ENCODE assay signal across 2 fruit fly cellular contexts in the genomic region with DNA sequence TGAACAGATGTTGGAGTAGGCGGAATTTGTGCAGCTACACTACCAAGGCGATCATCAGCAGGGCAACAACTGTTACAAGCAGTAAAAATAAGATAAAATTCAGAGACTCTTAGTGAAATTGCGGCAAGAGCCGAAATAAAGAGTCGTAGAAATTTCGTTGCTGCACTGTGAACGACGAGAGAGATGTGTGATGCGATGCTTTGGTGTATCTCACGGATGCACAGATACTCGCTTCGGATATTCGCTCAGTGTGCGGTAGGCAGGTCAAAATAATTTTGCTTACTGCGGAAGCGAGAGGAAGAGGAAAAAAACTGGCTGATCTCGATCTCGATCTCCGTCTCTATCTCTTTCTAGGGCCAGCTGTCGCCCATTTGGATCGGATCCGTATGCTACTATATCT.
TF ChIP-seq lines count a peak whose summit lies in the region.

No protein-coding gene starts in this region.

- TF ChIP-seq CTCF in whole organism, embryonic (GFP tag; optimal IDR thresholded peaks at IDR 0.05; lab: Kevin White, UChicago), result no peak

TF ChIP-seq in whole organism, embryonic, 481 proteins besides CTCF, POLR2A, EP300 and RAD21:
- TF ChIP-seq dimm (GFP tag; IDR thresholded peaks at IDR 0.05; lab: Robert Waterston, UW) (no peak), Dip2 (GFP tag; IDR thresholded peaks at IDR 0.05; lab: Robert Waterston, UW) (no peak), prd (optimal IDR thresholded peaks at IDR 0.05; lab: Kevin White, UChicago) (no peak), prd (GFP tag; IDR thresholded peaks at IDR 0.05; lab: Robert Waterston, UW) (peak; percentile 27; the same call in 1 of the 3 replicates), CG2199 (GFP tag; IDR thresholded peaks at IDR 0.05; lab: Robert Waterston, UW) (0 out of 3 replicates have a peak, but pooled peaks have one; percentile 38), schlank (tag; optimal IDR thresholded peaks at IDR 0.05; lab: Kevin White, UChicago) (no peak), zf30C (GFP tag; optimal IDR thresholded peaks at IDR 0.05; lab: Kevin White, UChicago) (peak; percentile 92), Xrp1 (GFP tag; IDR thresholded peaks at IDR 0.05; lab: Robert Waterston, UW) (0 out of 2 replicates have a peak, but pooled peaks have one; percentile 13), ems (GFP tag; optimal IDR thresholded peaks at IDR 0.05; lab: Kevin White, UChicago) (no peak), Ptx1 (GFP tag; IDR thresholded peaks at IDR 0.05; lab: Robert Waterston, UW) (0 out of 2 replicates have a peak, but pooled peaks have one; percentile 14), CG32772 (GFP tag; IDR thresholded peaks at IDR 0.05; lab: Robert Waterston, UW) (no peak), CG34422 (GFP tag; IDR thresholded peaks at IDR 0.05; lab: Robert Waterston, UW) (no peak), ci (GFP tag; IDR thresholded peaks at IDR 0.05; lab: Robert Waterston, UW) (peak; percentile 30; the same call in 1 of the 3 replicates), CG4820 (GFP tag; optimal IDR thresholded peaks at IDR 0.05; lab: Kevin White, UChicago) (no peak), grn (GFP tag; optimal IDR thresholded peaks at IDR 0.05; lab: Kevin White, UChicago) (peak; percentile 25), hb (GFP tag; IDR thresholded peaks at IDR 0.05; lab: Robert Waterston, UW; ENCODE audit: partially characterized antibody) (no peak), zfh1 (GFP tag; IDR thresholded peaks at IDR 0.05; lab: Robert Waterston, UW) (0 out of 3 replicates have a peak, but pooled peaks have one; percentile 6), Hr3 (GFP tag; optimal IDR thresholded peaks at IDR 0.05; lab: Kevin White, UChicago) (no peak), CG5180 (GFP tag; optimal IDR thresholded peaks at IDR 0.05; lab: Kevin White, UChicago) (no peak), run (tag; optimal IDR thresholded peaks at IDR 0.05; lab: Kevin White, UChicago) (no peak), D (optimal IDR thresholded peaks at IDR 0.05; lab: Kevin White, UChicago) (no peak), D (GFP tag; optimal IDR thresholded peaks at IDR 0.05; lab: Kevin White, UChicago) (no peak), row (GFP tag; IDR thresholded peaks at IDR 0.05; lab: Robert Waterston, UW) (0 out of 3 replicates have a peak, but pooled peaks have one; percentile 28), vvl (GFP tag; IDR thresholded peaks at IDR 0.05; lab: Robert Waterston, UW) (0 out of 2 replicates have a peak, but pooled peaks have one; percentile 22), twi (tag; optimal IDR thresholded peaks at IDR 0.05; lab: Kevin White, UChicago) (peak; percentile 88), amos (GFP tag; IDR thresholded peaks at IDR 0.05; lab: Robert Waterston, UW; ENCODE audit: partially characterized antibody) (peak; percentile 31; the same call in 1 of the 2 replicates)
TF ChIP-seq in whole organism, embryonic: peak in this region for 12.

TF ChIP-seq in whole organism, prepupa, 60 proteins besides CTCF, POLR2A, EP300 and RAD21:
- TF ChIP-seq Lpt (GFP tag; optimal IDR thresholded peaks at IDR 0.05; lab: Kevin White, UChicago), result no peak
- TF ChIP-seq svp (GFP tag; lab: Kevin White, UChicago), result peak; percentile 45
- no peak for TF ChIP-seq CG8119 (GFP tag; IDR thresholded peaks at IDR 0.05; lab: Robert Waterston, UW)
- TF ChIP-seq CG16779 (tag; optimal IDR thresholded peaks at IDR 0.05; lab: Kevin White, UChicago), result no peak
- no peak for TF ChIP-seq CG3032 (tag; optimal IDR thresholded peaks at IDR 0.05; lab: Kevin White, UChicago)
- TF ChIP-seq achi (GFP tag; optimal IDR thresholded peaks at IDR 0.05; lab: Kevin White, UChicago), result no peak
- no peak for TF ChIP-seq Eip75B (GFP tag; optimal IDR thresholded peaks at IDR 0.05; lab: Kevin White, UChicago)
TF ChIP-seq in whole organism, prepupa: peak in this region for 1.
